Fruit fly (Drosophila melanogaster) whole organism, wandering third instar larva: Measurements from ENCODE around the gene Mtr3.

ENCODE experiments used
- Abd-B ChIP-seq: fragments of >200 bp; optimal IDR thresholded peaks from 2 replicates; lab custom pipeline; 2017; ENCODE audit warnings: missing biosample characterization, missing genetic modification characterization
- CG32264 ChIP-seq: fragments of 200-800 bp; sonication (Bioruptor generic); optimal IDR thresholded peaks from 2 replicates; lab custom pipeline; 2016; ENCODE audit warnings: missing biosample characterization, missing genetic modification characterization
- CG9705 ChIP-seq: fragments of 200-800 bp; sonication (Bioruptor generic); optimal IDR thresholded peaks from 2 replicates; lab custom pipeline; 2018; ENCODE audit warnings: missing biosample characterization, mild to moderate bottlenecking, missing genetic modification characterization
- CrebA ChIP-seq: fragments of 200-800 bp; sonication (Bioruptor generic); optimal IDR thresholded peaks from 2 replicates; lab custom pipeline; 2016; ENCODE audit warnings: missing biosample characterization, mild to moderate bottlenecking, missing genetic modification characterization, borderline replicate concordance
- Dfd ChIP-seq: fragments of >200 bp; optimal IDR thresholded peaks from 2 replicates; lab custom pipeline; 2017; ENCODE audit warnings: missing biosample characterization, missing genetic modification characterization
- Dif ChIP-seq: fragments of 200-275, 200-300 bp; sonication (Bioruptor generic); optimal IDR thresholded peaks from 2 replicates; lab custom pipeline; 2018; ENCODE audit warnings: missing biosample characterization, missing genetic modification characterization; ENCODE audit not compliant: partially characterized antibody
- GATAd ChIP-seq: sonication (Bioruptor generic); optimal IDR thresholded peaks from 2 replicates; lab custom pipeline; 2016; ENCODE audit warnings: missing biosample characterization, missing genetic modification characterization
- HLH106 ChIP-seq: fragments of 200-800 bp; optimal IDR thresholded peaks from 3 replicates; lab custom pipeline; 2019; ENCODE audit warnings: missing biosample characterization, mild to moderate bottlenecking, missing genetic modification characterization, moderate library complexity
- Hnf4 ChIP-seq: fragments of 200-800 bp; sonication (Bioruptor generic); optimal IDR thresholded peaks from 2 replicates; lab custom pipeline; 2016; ENCODE audit warnings: missing biosample characterization, mild to moderate bottlenecking, missing genetic modification characterization
- Hr78 ChIP-seq: fragments of >200 bp; optimal IDR thresholded peaks from 2 replicates; lab custom pipeline; 2017; ENCODE audit warnings: missing biosample characterization, missing genetic modification characterization
- Hr83 ChIP-seq: fragments of 200-300 bp; sonication (Bioruptor generic); optimal IDR thresholded peaks from 2 replicates; lab custom pipeline; 2016; ENCODE audit warnings: missing biosample characterization, mild to moderate bottlenecking, missing genetic modification characterization, moderate library complexity; ENCODE audit not compliant: poor library complexity, severe bottlenecking
- Jra ChIP-seq: sonication (Bioruptor generic); optimal IDR thresholded peaks from 2 replicates; lab custom pipeline; 2016; ENCODE audit warnings: missing biosample characterization, missing genetic modification characterization
- Mio ChIP-seq: sonication (Bioruptor generic); optimal IDR thresholded peaks from 2 replicates; lab custom pipeline; 2016; ENCODE audit warnings: missing biosample characterization, missing genetic modification characterization
- Myc ChIP-seq: fragments of >200 bp; optimal IDR thresholded peaks from 2 replicates; lab custom pipeline; 2017
- N ChIP-seq: fragments of >200 bp; optimal IDR thresholded peaks from 2 replicates; lab custom pipeline; 2018; ENCODE audit warnings: missing biosample characterization, missing external identifiers, missing genetic modification characterization
- OdsH ChIP-seq: fragments of 200-800 bp; sonication (Bioruptor generic); optimal IDR thresholded peaks from 2 replicates; lab custom pipeline; 2016; ENCODE audit warnings: missing biosample characterization, mild to moderate bottlenecking, missing genetic modification characterization
- Rel ChIP-seq, 2 experiments: fragments of 200-800 bp; sonication (Bioruptor generic) in 1 of 2; optimal IDR thresholded peaks; 2 replicates in 1 of 2; 3 replicates in 1 of 2; lab custom pipeline; 2016 to 2019; ENCODE audit warnings: mild to moderate bottlenecking in 2 of 2, missing biosample characterization in 2 of 2, missing genetic modification characterization in 2 of 2, moderate library complexity in 1 of 2
- Sp1 ChIP-seq: fragments of 200-800 bp; sonication (Bioruptor generic); optimal IDR thresholded peaks from 3 replicates; lab custom pipeline; 2019; ENCODE audit warnings: missing biosample characterization, mild to moderate bottlenecking, missing genetic modification characterization, moderate library complexity
- Vsx2 ChIP-seq: fragments of 200-300, 225-300 bp; sonication (Bioruptor generic); optimal IDR thresholded peaks from 2 replicates; lab custom pipeline; 2018; ENCODE audit warnings: missing biosample characterization, missing genetic modification characterization; ENCODE audit not compliant: partially characterized antibody
- br ChIP-seq: fragments of 200-800 bp; sonication (Bioruptor generic); optimal IDR thresholded peaks from 2 replicates; lab custom pipeline; 2016; ENCODE audit warnings: missing biosample characterization, missing genetic modification characterization
- brk ChIP-seq: fragments of 200-800 bp; sonication (Bioruptor generic); optimal IDR thresholded peaks from 2 replicates; lab custom pipeline; 2016; ENCODE audit warnings: missing biosample characterization, mild to moderate bottlenecking, missing genetic modification characterization
- dl ChIP-seq, 2 experiments: fragments of 175-275, 200-275 bp in 1 of 2; fragments of 200-275 bp in 1 of 2; sonication (Bioruptor generic); optimal IDR thresholded peaks; lab custom pipeline; 2018; ENCODE audit warnings: mild to moderate bottlenecking in 2 of 2, missing biosample characterization in 2 of 2, missing genetic modification characterization in 2 of 2, moderate library complexity in 2 of 2; ENCODE audit not compliant: partially characterized antibody in 2 of 2, insufficient read depth in 1 of 2
- dmrt93B ChIP-seq: fragments of 200-800 bp; sonication (Bioruptor generic); optimal IDR thresholded peaks from 2 replicates; lab custom pipeline; 2018; ENCODE audit warnings: missing biosample characterization, mild to moderate bottlenecking, missing genetic modification characterization
- dsf ChIP-seq: sonication (Bioruptor generic); optimal IDR thresholded peaks from 2 replicates; lab custom pipeline; 2016; ENCODE audit warnings: missing biosample characterization, missing genetic modification characterization, borderline replicate concordance
- ey ChIP-seq: fragments of 200-800 bp; sonication (Bioruptor generic); optimal IDR thresholded peaks from 2 replicates; lab custom pipeline; 2016; ENCODE audit warnings: missing biosample characterization, missing genetic modification characterization
- foxo ChIP-seq, 2 experiments: fragments of 200-800 bp; sonication (Bioruptor generic); optimal IDR thresholded peaks; 2 replicates in 1 of 2; 3 replicates in 1 of 2; lab custom pipeline; 2016 to 2017; ENCODE audit warnings: missing biosample characterization in 2 of 2, missing genetic modification characterization in 2 of 2
- fru ChIP-seq: fragments of 200-800 bp; sonication (Bioruptor generic); optimal IDR thresholded peaks from 3 replicates; lab custom pipeline; 2016; ENCODE audit warnings: missing biosample characterization, mild to moderate bottlenecking, missing genetic modification characterization
- h ChIP-seq: fragments of 200-800 bp; sonication (Bioruptor generic); optimal IDR thresholded peaks from 3 replicates; lab custom pipeline; 2016; ENCODE audit warnings: missing biosample characterization, mild to moderate bottlenecking, missing genetic modification characterization
- jim ChIP-seq: fragments of 175-275, 200-325 bp; sonication (Bioruptor generic); optimal IDR thresholded peaks from 2 replicates; lab custom pipeline; 2016; ENCODE audit warnings: missing biosample characterization, mild to moderate bottlenecking, missing genetic modification characterization
- lola ChIP-seq: fragments of >200 bp; optimal IDR thresholded peaks from 2 replicates; lab custom pipeline; 2017; ENCODE audit warnings: missing biosample characterization, missing genetic modification characterization
- pan ChIP-seq: fragments of >200 bp; optimal IDR thresholded peaks from 2 replicates; lab custom pipeline; 2017
- psq ChIP-seq: fragments of 200-800 bp; sonication (Bioruptor generic); optimal IDR thresholded peaks from 3 replicates; lab custom pipeline; 2017; ENCODE audit warnings: missing biosample characterization, mild to moderate bottlenecking, missing genetic modification characterization, moderate library complexity
- rgr ChIP-seq: fragments of 200-800 bp; sonication (Bioruptor generic); optimal IDR thresholded peaks from 3 replicates; lab custom pipeline; 2016; ENCODE audit warnings: missing biosample characterization, mild to moderate bottlenecking, missing genetic modification characterization
- sage ChIP-seq: fragments of 200-800 bp; sonication (Bioruptor generic); optimal IDR thresholded peaks from 2 replicates; lab custom pipeline; 2016; ENCODE audit warnings: missing biosample characterization, mild to moderate bottlenecking, missing genetic modification characterization
- sv ChIP-seq: fragments of 200-800 bp; sonication (Bioruptor generic); optimal IDR thresholded peaks from 3 replicates; lab custom pipeline; 2016; ENCODE audit warnings: missing biosample characterization, missing genetic modification characterization
- tai ChIP-seq: sonication (Bioruptor generic); optimal IDR thresholded peaks from 2 replicates; lab custom pipeline; 2016; ENCODE audit warnings: missing biosample characterization, missing genetic modification characterization
- usp ChIP-seq: fragments of >200 bp; optimal IDR thresholded peaks from 2 replicates; lab custom pipeline; 2017; ENCODE audit warnings: missing biosample characterization, missing genetic modification characterization
- woc ChIP-seq: sonication (Bioruptor generic); optimal IDR thresholded peaks from 2 replicates; lab custom pipeline; 2016; ENCODE audit warnings: missing biosample characterization, mild to moderate bottlenecking, missing genetic modification characterization

Gene Mtr3

DNA sequence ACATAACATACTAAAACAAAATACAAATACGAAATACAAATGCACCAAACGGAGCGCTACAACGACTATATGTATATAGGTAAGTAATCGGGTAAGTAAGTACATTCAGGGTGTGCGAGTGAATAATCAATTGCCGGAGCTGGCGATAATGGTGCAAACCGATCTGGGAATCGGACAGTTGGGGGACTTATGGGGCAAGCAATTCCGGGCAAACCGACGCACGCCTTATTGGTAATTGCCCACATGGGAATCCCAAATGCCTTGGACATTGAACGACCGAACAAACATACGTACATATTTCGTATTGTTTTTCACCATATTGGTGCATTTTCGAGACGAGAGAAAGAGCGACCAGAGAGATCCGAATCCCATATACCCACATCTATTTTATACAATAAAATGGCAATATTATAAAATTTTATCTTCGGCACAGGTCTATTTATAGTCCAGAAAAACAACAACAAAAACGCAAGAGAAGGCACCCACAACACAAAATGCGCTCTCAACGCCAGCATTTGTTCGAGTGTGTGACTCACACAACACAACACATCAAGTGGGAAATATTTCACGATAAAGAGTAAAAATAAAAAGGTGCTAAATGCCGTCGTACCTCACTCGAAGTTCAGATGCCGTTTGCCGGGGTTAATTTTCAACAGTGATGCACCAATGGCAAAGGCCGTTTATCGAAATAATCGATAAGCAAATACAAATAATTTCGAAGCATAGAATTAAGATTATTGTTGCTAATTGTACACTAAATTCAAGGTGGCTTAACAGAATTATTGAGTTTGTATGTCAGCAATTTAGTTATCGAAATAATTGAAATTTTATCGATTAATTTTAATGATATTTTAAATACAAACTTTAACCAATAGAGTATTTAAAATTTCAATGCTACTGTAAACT is 13.1 kb downstream of the Mtr3 start:
- TF ChIP-seq CG9705 (GFP tag; lab: Kevin White, UChicago): no peak
- no peak for TF ChIP-seq CG32264
- no peak for TF ChIP-seq sv (GFP tag; lab: Kevin White, UChicago)
- no peak for TF ChIP-seq jim (GFP tag; lab: Kevin White, UChicago)
- TF ChIP-seq Dif (GFP tag; lab: Kevin White, UChicago): no peak
- peak in 1 of 2 experiments; percentile 35 for TF ChIP-seq foxo (GFP tag; optimal IDR thresholded peaks at IDR 0.05; lab: Kevin White, UChicago)
- TF ChIP-seq lola (GFP tag; lab: Kevin White, UChicago): no peak
- peak; percentile 7 for TF ChIP-seq rgr
- no peak for TF ChIP-seq Jra (GFP tag; lab: Kevin White, UChicago)
- TF ChIP-seq Hr83 (GFP tag; lab: Kevin White, UChicago): no peak
- no peak for TF ChIP-seq Sp1
- no peak for TF ChIP-seq pan (lab: Kevin White, UChicago)
- TF ChIP-seq Myc (lab: Kevin White, UChicago): no peak
- TF ChIP-seq sage (GFP tag; lab: Kevin White, UChicago): no peak
- no peak for TF ChIP-seq Abd-B (GFP tag; lab: Kevin White, UChicago)
- TF ChIP-seq Hr78 (GFP tag; lab: Kevin White, UChicago): no peak
- no peak for TF ChIP-seq usp (GFP tag; lab: Kevin White, UChicago)
- TF ChIP-seq Rel (GFP tag; optimal IDR thresholded peaks at IDR 0.05; lab: Kevin White, UChicago): peak; percentile 41
- TF ChIP-seq Rel (tag; optimal IDR thresholded peaks at IDR 0.05; lab: Kevin White, UChicago): peak; percentile 100
- TF ChIP-seq brk (GFP tag; lab: Kevin White, UChicago): no peak
- TF ChIP-seq dl (GFP tag; optimal IDR thresholded peaks at IDR 0.05; lab: Kevin White, UChicago; ENCODE audit: insufficient read depth in 1 of 2, partially characterized antibody in 2 of 2): peak in 1 of 2 experiments; percentile 8
- TF ChIP-seq h (GFP tag; lab: Kevin White, UChicago): peak; percentile 57
- peak; percentile 31 for TF ChIP-seq Hnf4 (GFP tag; lab: Kevin White, UChicago)
- TF ChIP-seq ey: peak; percentile 19
- TF ChIP-seq Mio (GFP tag; lab: Kevin White, UChicago): no peak
- no peak for TF ChIP-seq Dfd (GFP tag; lab: Kevin White, UChicago)
- TF ChIP-seq br (GFP tag; lab: Kevin White, UChicago): no peak
- no peak for TF ChIP-seq CrebA (GFP tag; lab: Kevin White, UChicago)
- no peak for TF ChIP-seq woc (GFP tag; lab: Kevin White, UChicago)
- no peak for TF ChIP-seq fru
- no peak for TF ChIP-seq OdsH (GFP tag; lab: Kevin White, UChicago)
- no peak for TF ChIP-seq psq (GFP tag; lab: Kevin White, UChicago)
- no peak for TF ChIP-seq dsf (GFP tag; lab: Kevin White, UChicago)
- no peak for TF ChIP-seq HLH106 (tag; lab: Kevin White, UChicago)
- TF ChIP-seq tai (GFP tag; lab: Kevin White, UChicago): no peak
- no peak for TF ChIP-seq Vsx2 (GFP tag; lab: Kevin White, UChicago)
- TF ChIP-seq dmrt93B (GFP tag; lab: Kevin White, UChicago): no peak
- TF ChIP-seq GATAd (GFP tag; lab: Kevin White, UChicago): no peak
- no peak for TF ChIP-seq N (GFP tag; lab: Kevin White, UChicago)
